Fruit fly (Drosophila melanogaster) whole organism, embryonic: ENCODE measurements around the gene PGRP-LA.

Source experiments
- Atf3 ChIP-seq: fragments of 200-800 bp; sonication (Bioruptor generic); optimal IDR thresholded peaks from 3 replicates; lab custom pipeline; 2016; ENCODE audit warnings: missing biosample characterization, missing genetic modification characterization
- Bgb ChIP-seq: fragments of 200-800 bp; sonication (Bioruptor generic); IDR thresholded peaks from 2 replicates; pipeline ENCODE4 v1.3.6; 2022; ENCODE audit warnings: missing biosample characterization, missing genetic modification characterization; ENCODE audit not compliant: partially characterized antibody
- Bteb2 ChIP-seq: fragments of 200-800 bp; sonication (Bioruptor generic); optimal IDR thresholded peaks from 2 replicates; lab custom pipeline; 2016; ENCODE audit warnings: missing biosample characterization, missing genetic modification characterization
- CG10462 ChIP-seq: fragments of 200-800 bp; sonication (Bioruptor generic); optimal IDR thresholded peaks from 2 replicates; lab custom pipeline; 2016; ENCODE audit warnings: missing biosample characterization, missing genetic modification characterization
- CG11085 ChIP-seq: fragments of 200-800 bp; sonication (Bioruptor generic); IDR thresholded peaks from 2 replicates; pipeline ENCODE4 v1.3.6; 2022; ENCODE audit warnings: missing biosample characterization, missing genetic modification characterization
- CG15073 ChIP-seq: fragments of 200-800 bp; sonication (Bioruptor generic); optimal IDR thresholded peaks from 2 replicates; lab custom pipeline; 2016; ENCODE audit warnings: missing biosample characterization, missing genetic modification characterization
- CG1602 ChIP-seq: fragments of 200-800 bp; sonication (Bioruptor generic); optimal IDR thresholded peaks from 3 replicates; lab custom pipeline; 2016; ENCODE audit warnings: missing biosample characterization, missing genetic modification characterization
- CG16779 ChIP-seq: fragments of 200-800 bp; sonication (Bioruptor generic); IDR thresholded peaks from 2 replicates; pipeline ENCODE4 v1.3.6; 2022; ENCODE audit warnings: missing biosample characterization, missing genetic modification characterization
- CG17359 ChIP-seq: fragments of 200-800 bp; sonication (Bioruptor generic); optimal IDR thresholded peaks from 3 replicates; lab custom pipeline; 2018; ENCODE audit warnings: missing biosample characterization, mild to moderate bottlenecking, missing genetic modification characterization, moderate library complexity
- CG17829 ChIP-seq: fragments of 200-800 bp; optimal IDR thresholded peaks from 2 replicates; lab custom pipeline; 2019; ENCODE audit warnings: missing biosample characterization, mild to moderate bottlenecking, missing genetic modification characterization, moderate library complexity
- CG18764 ChIP-seq: fragments of 200-800 bp; sonication (Bioruptor generic); optimal IDR thresholded peaks from 3 replicates; lab custom pipeline; 2016; ENCODE audit warnings: missing biosample characterization, missing genetic modification characterization
- CG2199 ChIP-seq: fragments of 200-800 bp; sonication (Bioruptor generic); IDR thresholded peaks from 3 replicates; pipeline ENCODE4 v1.3.6; 2022; ENCODE audit warnings: missing biosample characterization, missing genetic modification characterization
- CG2202 ChIP-seq: fragments of 200-800 bp; sonication (Bioruptor generic); optimal IDR thresholded peaks from 2 replicates; lab custom pipeline; 2018; ENCODE audit warnings: missing biosample characterization, mild to moderate bottlenecking, missing genetic modification characterization
- CG34224 ChIP-seq: fragments of 200-800 bp; sonication (Bioruptor generic); IDR thresholded peaks from 3 replicates; pipeline ENCODE4 v1.3.6; 2022; ENCODE audit warnings: missing biosample characterization, missing genetic modification characterization; ENCODE audit not compliant: partially characterized antibody
- CG4854 ChIP-seq: fragments of 200-800 bp; sonication (Bioruptor generic); optimal IDR thresholded peaks from 2 replicates; lab custom pipeline; 2016; ENCODE audit warnings: missing biosample characterization, missing genetic modification characterization, inconsistent platforms
- CG7928 ChIP-seq: fragments of 200-800 bp; sonication (Bioruptor generic); optimal IDR thresholded peaks from 2 replicates; lab custom pipeline; 2017; ENCODE audit warnings: missing biosample characterization, mild to moderate bottlenecking, missing genetic modification characterization
- CG9215 ChIP-seq: fragments of 200-800 bp; sonication (Bioruptor generic); IDR thresholded peaks from 2 replicates; pipeline ENCODE4 v1.3.6; 2022; ENCODE audit warnings: missing biosample characterization, missing genetic modification characterization
- CG9609 ChIP-seq: fragments of 200-800 bp; sonication (Bioruptor generic); optimal IDR thresholded peaks from 3 replicates; lab custom pipeline; 2016; ENCODE audit warnings: missing biosample characterization, missing genetic modification characterization
- CG9727 ChIP-seq: fragments of 200-800 bp; sonication (Bioruptor generic); optimal IDR thresholded peaks from 3 replicates; lab custom pipeline; 2017; ENCODE audit warnings: missing biosample characterization, mild to moderate bottlenecking, missing genetic modification characterization
- CG9797 ChIP-seq: fragments of 200-800 bp; sonication (Bioruptor generic); optimal IDR thresholded peaks from 3 replicates; lab custom pipeline; 2018; ENCODE audit warnings: missing biosample characterization, mild to moderate bottlenecking, missing genetic modification characterization
- Doc3 ChIP-seq: fragments of 200-800 bp; sonication (Bioruptor generic); IDR thresholded peaks from 3 replicates; pipeline ENCODE4 v1.3.6; 2022; ENCODE audit warnings: missing biosample characterization, missing genetic modification characterization; ENCODE audit not compliant: partially characterized antibody
- H15 ChIP-seq: fragments of 200-800 bp; sonication (Bioruptor generic); IDR thresholded peaks from 3 replicates; pipeline ENCODE4 v1.3.6; 2022; ENCODE audit warnings: missing biosample characterization, missing genetic modification characterization
- Lpt ChIP-seq: fragments of >200 bp; optimal IDR thresholded peaks from 2 replicates; lab custom pipeline; 2018; ENCODE audit warnings: missing biosample characterization, missing genetic modification characterization
- Meics ChIP-seq: fragments of 200-800 bp; sonication (Bioruptor generic); optimal IDR thresholded peaks from 2 replicates; lab custom pipeline; 2017; ENCODE audit warnings: missing biosample characterization, mild to moderate bottlenecking, missing genetic modification characterization
- Nf-YB ChIP-seq: fragments of 200-800 bp; sonication (Bioruptor generic); optimal IDR thresholded peaks from 3 replicates; lab custom pipeline; 2019; ENCODE audit warnings: missing biosample characterization, mild to moderate bottlenecking, missing genetic modification characterization, moderate library complexity
- Rx ChIP-seq: fragments of 200-800 bp; sonication (Bioruptor generic); IDR thresholded peaks from 2 replicates; pipeline ENCODE4 v1.3.6; 2022; ENCODE audit warnings: missing biosample characterization, missing genetic modification characterization
- Scr ChIP-seq: fragments of 200-800 bp; sonication (Bioruptor generic); IDR thresholded peaks from 2 replicates; pipeline ENCODE4 v1.3.6; 2022; ENCODE audit warnings: missing biosample characterization, missing genetic modification characterization; ENCODE audit not compliant: partially characterized antibody
- Spps ChIP-seq: fragments of 200-800 bp; sonication (Bioruptor generic); optimal IDR thresholded peaks from 2 replicates; lab custom pipeline; 2018; ENCODE audit warnings: missing biosample characterization, mild to moderate bottlenecking, missing genetic modification characterization
- Xbp1 ChIP-seq: fragments of 200-800 bp; sonication (Bioruptor generic); optimal IDR thresholded peaks from 3 replicates; lab custom pipeline; 2016; ENCODE audit warnings: missing biosample characterization, mild to moderate bottlenecking, missing genetic modification characterization
- YL-1 ChIP-seq: fragments of 200-800 bp; sonication (Bioruptor generic); optimal IDR thresholded peaks from 3 replicates; lab custom pipeline; 2017; ENCODE audit warnings: missing biosample characterization, mild to moderate bottlenecking, missing genetic modification characterization
- bab2 ChIP-seq: fragments of 200-800 bp; sonication (Bioruptor generic); optimal IDR thresholded peaks from 2 replicates; lab custom pipeline; 2016; ENCODE audit warnings: missing biosample characterization, missing genetic modification characterization
- chm ChIP-seq: fragments of 200-800 bp; sonication (Bioruptor generic); IDR thresholded peaks from 2 replicates; pipeline ENCODE4 v1.3.6; 2022; ENCODE audit warnings: missing biosample characterization, missing genetic modification characterization
- cwo ChIP-seq: fragments of 200-800 bp; sonication (Bioruptor generic); optimal IDR thresholded peaks from 3 replicates; lab custom pipeline; 2017; ENCODE audit warnings: missing biosample characterization, missing genetic modification characterization, mild to moderate bottlenecking, moderate library complexity, missing genetic modification reagents
- ems ChIP-seq: fragments of 200-800 bp; sonication (Bioruptor generic); optimal IDR thresholded peaks from 3 replicates; lab custom pipeline; 2016; ENCODE audit warnings: missing biosample characterization, missing genetic modification characterization
- fd3F ChIP-seq: fragments of 200-800 bp; sonication (Bioruptor generic); optimal IDR thresholded peaks from 2 replicates; lab custom pipeline; 2018; ENCODE audit warnings: missing biosample characterization, mild to moderate bottlenecking, missing genetic modification characterization, moderate library complexity
- grn ChIP-seq: fragments of 200-800 bp; sonication (Bioruptor generic); optimal IDR thresholded peaks from 3 replicates; lab custom pipeline; 2017; ENCODE audit warnings: missing biosample characterization, missing genetic modification characterization
- gro ChIP-seq: fragments of 200-800 bp; sonication (Bioruptor generic); optimal IDR thresholded peaks from 2 replicates; lab custom pipeline; 2016; ENCODE audit warnings: missing biosample characterization, missing genetic modification characterization
- hth ChIP-seq: fragments of >200 bp; optimal IDR thresholded peaks from 2 replicates; lab custom pipeline; 2017; ENCODE audit warnings: inconsistent platforms
- jigr1 ChIP-seq: fragments of 200-800 bp; sonication (Bioruptor generic); IDR thresholded peaks from 3 replicates; pipeline ENCODE4 v1.3.6; 2022; ENCODE audit warnings: missing biosample characterization, missing genetic modification characterization
- jumu ChIP-seq: fragments of 200-800 bp; sonication (Bioruptor generic); optimal IDR thresholded peaks from 3 replicates; lab custom pipeline; 2016; ENCODE audit warnings: missing biosample characterization, missing genetic modification characterization
- lola ChIP-seq, 3 experiments: fragments of >200 bp in 2 of 3; fragments of 200-800 bp in 1 of 3; sonication (Bioruptor generic) in 1 of 3; optimal IDR thresholded peaks; 2 replicates each; lab custom pipeline; 2017 to 2019; ENCODE audit warnings: missing biosample characterization in 3 of 3, missing genetic modification characterization in 3 of 3, mild to moderate bottlenecking in 1 of 3, moderate library complexity in 1 of 3
- mld ChIP-seq: fragments of 200-800 bp; sonication (Bioruptor generic); IDR thresholded peaks from 3 replicates; pipeline ENCODE4 v1.3.6; 2022; ENCODE audit warnings: missing biosample characterization, missing genetic modification characterization; ENCODE audit not compliant: partially characterized antibody
- scrt ChIP-seq: fragments of 200-800 bp; sonication (Bioruptor generic); optimal IDR thresholded peaks from 2 replicates; lab custom pipeline; 2018; ENCODE audit warnings: missing biosample characterization, mild to moderate bottlenecking, missing genetic modification characterization, moderate library complexity
- shn ChIP-seq: fragments of 200-800 bp; sonication (Bioruptor generic); optimal IDR thresholded peaks from 3 replicates; lab custom pipeline; 2016; ENCODE audit warnings: missing biosample characterization, missing genetic modification characterization
- sug ChIP-seq: fragments of 200-800 bp; optimal IDR thresholded peaks from 2 replicates; lab custom pipeline; 2019; ENCODE audit warnings: missing biosample characterization, mild to moderate bottlenecking, missing genetic modification characterization, moderate library complexity
- tll ChIP-seq, 2 experiments: fragments of 200-800 bp in 1 of 2; fragments of >200 bp in 1 of 2; sonication (Bioruptor generic) in 1 of 2; optimal IDR thresholded peaks; 2 replicates each; lab custom pipeline; 2017 to 2019; ENCODE audit warnings: missing biosample characterization in 2 of 2, missing genetic modification characterization in 2 of 2, mild to moderate bottlenecking in 1 of 2, moderate library complexity in 1 of 2
- tna ChIP-seq: fragments of 200-800 bp; sonication (Bioruptor generic); IDR thresholded peaks from 2 replicates; pipeline ENCODE4 v1.3.6; 2022; ENCODE audit warnings: missing biosample characterization, missing genetic modification characterization; ENCODE audit not compliant: partially characterized antibody
- unc-4 ChIP-seq: fragments of 200-800 bp; sonication (Bioruptor generic); IDR thresholded peaks from 2 replicates; pipeline ENCODE4 v1.3.6; 2022; ENCODE audit warnings: missing biosample characterization, missing genetic modification characterization; ENCODE audit not compliant: partially characterized antibody
- zen ChIP-seq: fragments of 200-800 bp; sonication (Bioruptor generic); optimal IDR thresholded peaks from 3 replicates; lab custom pipeline; 2018; ENCODE audit warnings: missing biosample characterization, mild to moderate bottlenecking, missing genetic modification characterization, moderate library complexity

The PGRP-LA gene

DNA sequence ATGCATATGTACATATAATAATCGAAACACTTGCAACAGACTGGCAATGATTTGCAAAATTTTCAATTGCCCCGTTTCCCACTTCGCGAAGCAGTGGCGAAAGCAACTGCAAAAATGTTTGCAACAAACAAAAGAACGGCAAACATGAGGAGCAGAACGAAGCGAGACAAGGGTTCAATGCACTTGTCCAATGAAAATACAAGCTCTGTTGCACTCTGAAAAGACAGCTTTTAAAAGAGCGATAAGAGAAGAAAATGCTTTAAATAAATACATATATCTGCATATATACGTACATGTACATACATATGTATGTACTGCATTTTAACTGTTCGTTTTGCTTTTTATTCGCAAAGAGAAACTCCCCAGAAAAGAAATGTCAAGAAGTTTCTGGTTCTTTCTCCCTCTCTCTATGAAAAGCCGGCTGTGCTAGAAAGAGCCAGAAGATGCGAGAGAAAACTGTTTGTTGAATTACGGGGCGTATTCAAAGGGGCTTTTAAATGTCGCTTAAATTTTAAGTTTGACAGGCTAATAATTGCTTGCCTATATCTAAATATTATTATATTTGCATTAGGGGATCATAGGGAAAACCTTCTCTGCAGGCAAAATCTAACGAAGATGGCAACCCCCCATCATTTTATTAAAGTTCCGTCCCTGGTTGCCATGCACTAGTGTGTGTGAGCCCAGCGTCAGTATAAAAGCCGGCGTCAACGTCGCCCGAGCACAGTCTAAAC lies 49.4 kb downstream of the PGRP-LA start, which contains the start of gene Hsp27 (continued):
- TF ChIP-seq CG18764 (GFP tag; lab: Kevin White, UChicago) (peak; percentile 97), jigr1 (peak; percentile 98), CG7928 (GFP tag; lab: Kevin White, UChicago) (peak; percentile 82), CG9727 (GFP tag; lab: Kevin White, UChicago) (peak; percentile 96), Spps (tag; lab: Kevin White, UChicago) (peak; percentile 96), fd3F (GFP tag; lab: Kevin White, UChicago) (peak; percentile 94), scrt (GFP tag; lab: Kevin White, UChicago) (peak; percentile 95), CG16779 (GFP tag; lab: Robert Waterston, UW) (peak; percentile 97), tll (GFP tag; optimal IDR thresholded peaks at IDR 0.05; lab: Kevin White, UChicago) (peak in 1 of 2 experiments; percentile 50), CG4854 (GFP tag; lab: Kevin White, UChicago) (peak; percentile 96), unc-4 (no peak), CG9797 (GFP tag; lab: Kevin White, UChicago) (peak; percentile 50), Bteb2 (GFP tag; lab: Kevin White, UChicago) (peak; percentile 94), Xbp1 (peak; percentile 99), CG9215 (peak; percentile 96), tna (GFP tag; lab: Robert Waterston, UW) (no peak), gro (GFP tag; lab: Kevin White, UChicago) (peak; percentile 96), grn (peak; percentile 86), CG2202 (tag; lab: Kevin White, UChicago) (peak; percentile 95), Meics (GFP tag; lab: Kevin White, UChicago) (peak; percentile 98), hth (lab: Kevin White, UChicago) (no peak), Atf3 (GFP tag; lab: Kevin White, UChicago) (peak; percentile 74), bab2 (GFP tag; lab: Kevin White, UChicago) (peak; percentile 93), CG34224 (GFP tag; lab: Robert Waterston, UW) (peak; percentile 31; the same call in 1 of the 3 replicates), Bgb (no peak), Nf-YB (peak; percentile 86), chm (GFP tag; lab: Robert Waterston, UW) (peak; percentile 98), ems (GFP tag; lab: Kevin White, UChicago) (peak; percentile 99), CG17359 (tag; lab: Kevin White, UChicago) (peak; percentile 99), cwo (peak; percentile 97), Lpt (GFP tag; lab: Kevin White, UChicago) (no peak), sug (tag; lab: Kevin White, UChicago) (peak; percentile 87), CG10462 (peak; percentile 95), YL-1 (GFP tag; lab: Kevin White, UChicago) (peak; percentile 94), Doc3 (GFP tag; lab: Robert Waterston, UW) (no peak), Scr (no peak), jumu (GFP tag; lab: Kevin White, UChicago) (peak; percentile 96), zen (peak; percentile 97), CG11085 (GFP tag; lab: Robert Waterston, UW) (peak; percentile 97), CG9609 (peak; percentile 88), CG17829 (tag; lab: Kevin White, UChicago) (peak; percentile 98), CG15073 (GFP tag; lab: Kevin White, UChicago) (peak; percentile 85), mld (GFP tag; lab: Robert Waterston, UW) (no peak), H15 (peak; percentile 99), shn (GFP tag; lab: Kevin White, UChicago) (peak; percentile 74), CG2199 (GFP tag; lab: Robert Waterston, UW) (peak; percentile 99), Rx (GFP tag; lab: Robert Waterston, UW) (peak; percentile 99), CG1602 (GFP tag; lab: Kevin White, UChicago) (peak; percentile 98), lola (GFP tag; optimal IDR thresholded peaks at IDR 0.05; lab: Kevin White, UChicago) (peak in 1 of 3 experiments; percentile 95)
